Comparison of ENCODE assay signal across 5 fruit fly cellular contexts in the genomic region with DNA sequence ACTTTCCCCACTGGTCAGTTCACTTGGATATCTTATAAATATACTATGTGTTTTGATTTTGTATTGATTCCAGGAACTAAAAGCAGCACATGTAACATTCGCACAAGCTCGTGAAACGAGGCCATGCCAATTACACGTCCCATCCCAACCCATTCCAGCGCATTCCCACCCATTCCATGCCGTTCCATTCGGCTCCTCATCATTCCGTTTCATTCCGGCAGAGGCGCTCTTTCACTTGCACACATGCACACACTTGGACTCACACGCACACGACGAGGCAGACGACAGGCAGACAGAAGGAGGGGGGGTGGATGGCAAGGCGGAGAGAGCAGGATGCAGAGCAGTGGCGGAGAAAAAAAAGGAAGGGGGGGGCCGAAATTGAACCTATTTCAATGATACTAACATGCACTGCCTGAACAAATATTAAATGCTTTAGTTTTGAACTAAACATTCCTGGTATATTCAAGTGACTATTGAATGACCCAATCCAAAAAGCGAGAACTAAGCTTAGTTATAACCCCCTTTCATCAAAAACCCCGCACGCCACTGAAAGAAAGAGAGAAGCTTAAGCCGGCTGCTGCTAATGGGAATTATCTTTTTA.
TF ChIP-seq lines count a peak whose summit lies in the region.

No protein-coding gene starts in this region.

- no peak for TF ChIP-seq CTCF in whole organism, embryonic (GFP tag; optimal IDR thresholded peaks at IDR 0.05; lab: Kevin White, UChicago)

TF ChIP-seq in whole organism, adult, 20 proteins besides CTCF, POLR2A, EP300 and RAD21:
- TF ChIP-seq CG7101 (tag; optimal IDR thresholded peaks at IDR 0.05; lab: Kevin White, UChicago), result peak; percentile 6
- TF ChIP-seq cic (GFP tag; optimal IDR thresholded peaks at IDR 0.05; lab: Kevin White, UChicago), result no peak
- peak; percentile 28 for TF ChIP-seq CG7045 (GFP tag; optimal IDR thresholded peaks at IDR 0.05; lab: Kevin White, UChicago)
- TF ChIP-seq Crg-1 (GFP tag; optimal IDR thresholded peaks at IDR 0.05; lab: Kevin White, UChicago), result no peak
- peak; percentile 24 for TF ChIP-seq Hr96 (GFP tag; optimal IDR thresholded peaks at IDR 0.05; lab: Kevin White, UChicago)
- no peak for TF ChIP-seq CG11617 (GFP tag; optimal IDR thresholded peaks at IDR 0.05; lab: Kevin White, UChicago)

TF ChIP-seq in whole organism, embryonic, 481 proteins besides CTCF, POLR2A, EP300 and RAD21 (continues in another document):
- TF ChIP-seq ind (GFP tag; optimal IDR thresholded peaks at IDR 0.05; lab: Kevin White, UChicago) (peak; percentile 36), CG8388 (GFP tag; optimal IDR thresholded peaks at IDR 0.05; lab: Kevin White, UChicago) (peak; percentile 50), CG15514 (GFP tag; optimal IDR thresholded peaks at IDR 0.05; lab: Kevin White, UChicago) (peak; percentile 12), Meics (GFP tag; optimal IDR thresholded peaks at IDR 0.05; lab: Kevin White, UChicago) (peak; percentile 23), H2.0 (GFP tag; IDR thresholded peaks at IDR 0.05; lab: Robert Waterston, UW) (0 out of 2 replicates have a peak, but pooled peaks have one; percentile 15), HHEX (GFP tag; optimal IDR thresholded peaks at IDR 0.05; lab: Kevin White, UChicago) (peak; percentile 38), wor (GFP tag; IDR thresholded peaks at IDR 0.05; lab: Robert Waterston, UW) (no peak), gcm (GFP tag; optimal IDR thresholded peaks at IDR 0.05; lab: Kevin White, UChicago) (no peak), Neu2 (GFP tag; optimal IDR thresholded peaks at IDR 0.05; lab: Kevin White, UChicago; ENCODE audit: borderline replicate concordance) (no peak), CG8359 (GFP tag; optimal IDR thresholded peaks at IDR 0.05; lab: Kevin White, UChicago; ENCODE audit: borderline replicate concordance) (peak; percentile 2), vvl (GFP tag; IDR thresholded peaks at IDR 0.05; lab: Robert Waterston, UW) (peak; percentile 58; the same call in 1 of the 2 replicates), Ada2b (GFP tag; IDR thresholded peaks at IDR 0.05; lab: Robert Waterston, UW) (peak; percentile 15; the same call in 1 of the 2 replicates), sens-2 (GFP tag; IDR thresholded peaks at IDR 0.05; lab: Robert Waterston, UW) (no peak), sc (optimal IDR thresholded peaks at IDR 0.05; lab: Kevin White, UChicago) (no peak), sc (GFP tag; optimal IDR thresholded peaks at IDR 0.05; lab: Kevin White, UChicago) (peak; percentile 44), tgo (GFP tag; IDR thresholded peaks at IDR 0.05; lab: Robert Waterston, UW) (peak; percentile 37; the same call in 1 of the 3 replicates), ERR (GFP tag; optimal IDR thresholded peaks at IDR 0.05; lab: Kevin White, UChicago) (no peak), CG4404 (GFP tag; IDR thresholded peaks at IDR 0.05; lab: Robert Waterston, UW) (peak; percentile 41; the same call in 1 of the 2 replicates)

TF ChIP-seq in whole organism, prepupa, 60 proteins besides CTCF, POLR2A, EP300 and RAD21 (continues in another document):
- TF ChIP-seq Gug (GFP tag; IDR thresholded peaks at IDR 0.05; lab: Robert Waterston, UW) (peak; percentile 90), Met (GFP tag; optimal IDR thresholded peaks at IDR 0.05; lab: Kevin White, UChicago) (peak; percentile 96), esn (GFP tag; optimal IDR thresholded peaks at IDR 0.05; lab: Kevin White, UChicago) (peak; percentile 96), Hr38 (GFP tag; optimal IDR thresholded peaks at IDR 0.05; lab: Kevin White, UChicago) (no peak), fkh (GFP tag; optimal IDR thresholded peaks at IDR 0.05; lab: Kevin White, UChicago) (no peak), CG16779 (tag; optimal IDR thresholded peaks at IDR 0.05; lab: Kevin White, UChicago) (peak; percentile 90), CG3032 (tag; optimal IDR thresholded peaks at IDR 0.05; lab: Kevin White, UChicago) (peak; percentile 94), pdm3 (GFP tag; optimal IDR thresholded peaks at IDR 0.05; lab: Kevin White, UChicago) (peak; percentile 93), Ets21C (GFP tag; optimal IDR thresholded peaks at IDR 0.05; lab: Kevin White, UChicago) (peak; percentile 95), CG15336 (GFP tag; IDR thresholded peaks at IDR 0.05; lab: Robert Waterston, UW) (peak; percentile 94), Ets96B (tag; optimal IDR thresholded peaks at IDR 0.05; lab: Kevin White, UChicago) (peak; percentile 93), CG4318 (GFP tag; optimal IDR thresholded peaks at IDR 0.05; lab: Kevin White, UChicago) (peak; percentile 93), CG3919 (GFP tag; optimal IDR thresholded peaks at IDR 0.05; lab: Kevin White, UChicago) (peak; percentile 96), CG7368 (GFP tag; optimal IDR thresholded peaks at IDR 0.05; lab: Kevin White, UChicago) (peak; percentile 95), acj6 (GFP tag; optimal IDR thresholded peaks at IDR 0.05; lab: Kevin White, UChicago) (peak; percentile 94), Sox14 (GFP tag; optimal IDR thresholded peaks at IDR 0.05; lab: Kevin White, UChicago) (peak; percentile 95), lz (GFP tag; optimal IDR thresholded peaks at IDR 0.05; lab: Kevin White, UChicago) (peak; percentile 95), salr (GFP tag; optimal IDR thresholded peaks at IDR 0.05; lab: Kevin White, UChicago) (peak; percentile 91 to 92), spab (GFP tag; optimal IDR thresholded peaks at IDR 0.05; lab: Kevin White, UChicago) (peak; percentile 95), Eip75B (GFP tag; optimal IDR thresholded peaks at IDR 0.05; lab: Kevin White, UChicago) (peak; percentile 94)

TF ChIP-seq in whole organism, pupa, 21 proteins besides CTCF, POLR2A, EP300 and RAD21:
- TF ChIP-seq CG10348 (GFP tag; IDR thresholded peaks at IDR 0.05; lab: Robert Waterston, UW), result peak; percentile 72
- TF ChIP-seq Pif1A (GFP tag; optimal IDR thresholded peaks at IDR 0.05; lab: Kevin White, UChicago), result peak; percentile 92
- TF ChIP-seq CG14655 (GFP tag; optimal IDR thresholded peaks at IDR 0.05; lab: Kevin White, UChicago), result peak; percentile 96
- peak; percentile 96 for TF ChIP-seq CG15710 (tag; optimal IDR thresholded peaks at IDR 0.05; lab: Kevin White, UChicago)
- peak; percentile 79 for TF ChIP-seq rn (GFP tag; IDR thresholded peaks at IDR 0.05; lab: Robert Waterston, UW)
- TF ChIP-seq CG8159 (tag; optimal IDR thresholded peaks at IDR 0.05; lab: Kevin White, UChicago), result peak; percentile 95
- TF ChIP-seq Ets98B (GFP tag; IDR thresholded peaks at IDR 0.05; lab: Robert Waterston, UW), result peak; percentile 90
- TF ChIP-seq CG13204 (GFP tag; optimal IDR thresholded peaks at IDR 0.05; lab: Kevin White, UChicago), result peak; percentile 92
- peak; percentile 96 for TF ChIP-seq fd96Ca (GFP tag; IDR thresholded peaks at IDR 0.05; lab: Robert Waterston, UW)
- peak; percentile 92 for TF ChIP-seq CG12605 (GFP tag; IDR thresholded peaks at IDR 0.05; lab: Robert Waterston, UW)
- TF ChIP-seq CG9948 (tag; optimal IDR thresholded peaks at IDR 0.05; lab: Kevin White, UChicago), result peak; percentile 95
- peak; percentile 92 for TF ChIP-seq CG4496 (GFP tag; IDR thresholded peaks at IDR 0.05; lab: Robert Waterston, UW)
- TF ChIP-seq CG32121 (GFP tag; IDR thresholded peaks at IDR 0.05; lab: Robert Waterston, UW), result peak; percentile 80
- peak; percentile 71 for TF ChIP-seq D1 (tag; optimal IDR thresholded peaks at IDR 0.05; lab: Kevin White, UChicago)
- TF ChIP-seq CG17806 (tag; optimal IDR thresholded peaks at IDR 0.05; lab: Kevin White, UChicago), result peak; percentile 93
- peak; percentile 95 for TF ChIP-seq CG34367 (tag; optimal IDR thresholded peaks at IDR 0.05; lab: Kevin White, UChicago)
- peak; percentile 97 for TF ChIP-seq Snoo (tag; optimal IDR thresholded peaks at IDR 0.05; lab: Kevin White, UChicago)
- TF ChIP-seq Pif1B (GFP tag; optimal IDR thresholded peaks at IDR 0.05; lab: Kevin White, UChicago), result peak; percentile 86
- peak; percentile 86 for TF ChIP-seq gl (tag; optimal IDR thresholded peaks at IDR 0.05; lab: Kevin White, UChicago)
- TF ChIP-seq EcR (GFP tag; optimal IDR thresholded peaks at IDR 0.05; lab: Kevin White, UChicago), result no peak
- TF ChIP-seq CG8301 (tag; optimal IDR thresholded peaks at IDR 0.05; lab: Kevin White, UChicago), result peak; percentile 94

TF ChIP-seq in whole organism, wandering third instar larva, 38 proteins besides CTCF, POLR2A, EP300 and RAD21 (continues in another document):
- TF ChIP-seq Rel (GFP tag; optimal IDR thresholded peaks at IDR 0.05; lab: Kevin White, UChicago) (peak; percentile 35), Rel (tag; optimal IDR thresholded peaks at IDR 0.05; lab: Kevin White, UChicago) (peak; percentile 80), sage (GFP tag; optimal IDR thresholded peaks at IDR 0.05; lab: Kevin White, UChicago) (peak; percentile 65), rgr (GFP tag; optimal IDR thresholded peaks at IDR 0.05; lab: Kevin White, UChicago) (peak; percentile 93), Hnf4 (GFP tag; optimal IDR thresholded peaks at IDR 0.05; lab: Kevin White, UChicago) (peak; percentile 81), HLH106 (tag; optimal IDR thresholded peaks at IDR 0.05; lab: Kevin White, UChicago) (peak; percentile 96), h (GFP tag; optimal IDR thresholded peaks at IDR 0.05; lab: Kevin White, UChicago) (peak; percentile 94), fru (GFP tag; optimal IDR thresholded peaks at IDR 0.05; lab: Kevin White, UChicago) (peak; percentile 95), Jra (GFP tag; optimal IDR thresholded peaks at IDR 0.05; lab: Kevin White, UChicago) (peak; percentile 60), Hr83 (GFP tag; optimal IDR thresholded peaks at IDR 0.05; lab: Kevin White, UChicago; ENCODE audit: poor library complexity, severe bottlenecking) (no peak), OdsH (GFP tag; optimal IDR thresholded peaks at IDR 0.05; lab: Kevin White, UChicago) (peak; percentile 93), dsf (GFP tag; optimal IDR thresholded peaks at IDR 0.05; lab: Kevin White, UChicago; ENCODE audit: borderline replicate concordance) (peak; percentile 30), sv (GFP tag; optimal IDR thresholded peaks at IDR 0.05; lab: Kevin White, UChicago) (no peak), jim (GFP tag; optimal IDR thresholded peaks at IDR 0.05; lab: Kevin White, UChicago) (no peak), psq (GFP tag; optimal IDR thresholded peaks at IDR 0.05; lab: Kevin White, UChicago) (peak; percentile 88), woc (GFP tag; optimal IDR thresholded peaks at IDR 0.05; lab: Kevin White, UChicago) (peak; percentile 84), brk (GFP tag; optimal IDR thresholded peaks at IDR 0.05; lab: Kevin White, UChicago) (peak; percentile 43), lola (GFP tag; optimal IDR thresholded peaks at IDR 0.05; lab: Kevin White, UChicago) (no peak), Vsx2 (GFP tag; optimal IDR thresholded peaks at IDR 0.05; lab: Kevin White, UChicago; ENCODE audit: partially characterized antibody) (no peak), foxo (GFP tag; optimal IDR thresholded peaks at IDR 0.05; lab: Kevin White, UChicago) (peak in 1 of 2 experiments; percentile 96), Sp1 (GFP tag; optimal IDR thresholded peaks at IDR 0.05; lab: Kevin White, UChicago) (peak; percentile 95), Dif (GFP tag; optimal IDR thresholded peaks at IDR 0.05; lab: Kevin White, UChicago; ENCODE audit: partially characterized antibody) (no peak), CG32264 (GFP tag; optimal IDR thresholded peaks at IDR 0.05; lab: Kevin White, UChicago) (peak; percentile 63), dmrt93B (GFP tag; optimal IDR thresholded peaks at IDR 0.05; lab: Kevin White, UChicago) (peak; percentile 95)
